Worm (Caenorhabditis elegans) whole organism, L4 larva: ENCODE results near the gene M70.5.
A peak's percentile ranks its signal among the peaks of the same experiment; 100 is the strongest.

ENCODE experiments used
- D1046.2 ChIP-seq: fragments of 200-800 bp; sonication (Bioruptor generic); IDR thresholded peaks from 2 replicates; pipeline ENCODE4 v1.3.6; 2022; ENCODE audit warnings: missing genetic modification characterization, missing compliant biosample characterization
- F10B5.3 ChIP-seq: sonication (generic microtip); optimal IDR thresholded peaks from 2 replicates; lab custom pipeline; 2016; ENCODE audit warnings: mild to moderate bottlenecking, missing genetic modification characterization, missing compliant biosample characterization
- F26F4.8 ChIP-seq: fragments of 200-800 bp; sonication (Bioruptor generic); conservative IDR thresholded peaks from 2 replicates; pipeline ENCODE4 v1.3.6; 2022; ENCODE audit warnings: missing genetic modification characterization, missing compliant biosample characterization
- F37D6.2 ChIP-seq: sonication (generic microtip); optimal IDR thresholded peaks from 2 replicates; lab custom pipeline; 2016; ENCODE audit warnings: mild to moderate bottlenecking, missing genetic modification characterization, missing compliant biosample characterization
- T26A8.4 ChIP-seq: fragments of 200-800 bp; sonication (Bioruptor generic); IDR thresholded peaks from 2 replicates; pipeline ENCODE4 v1.3.6; 2022; ENCODE audit warnings: missing genetic modification characterization, missing compliant biosample characterization
- Y105C5A.15 ChIP-seq: fragments of 200-800 bp; sonication (Bioruptor generic); IDR thresholded peaks from 2 replicates; pipeline ENCODE4 v1.3.6; 2022; ENCODE audit warnings: missing genetic modification characterization, missing compliant biosample characterization
- Y5F2A.4 ChIP-seq: fragments of 200-800 bp; sonication (Bioruptor generic); optimal IDR thresholded peaks from 2 replicates; lab custom pipeline; 2018; ENCODE audit warnings: mild to moderate bottlenecking, missing genetic modification characterization, missing compliant biosample characterization
- Y75B8A.6 ChIP-seq: fragments of 200-800 bp; sonication (Bioruptor generic); IDR thresholded peaks from 2 replicates; pipeline ENCODE4 v1.3.6; 2022; ENCODE audit warnings: missing genetic modification reagents, missing genetic modification characterization, missing compliant biosample characterization
- ZK337.2 ChIP-seq: fragments of 200-800 bp; sonication (Bioruptor generic); IDR thresholded peaks from 2 replicates; pipeline ENCODE4 v1.3.6; 2022; ENCODE audit warnings: missing genetic modification reagents, missing genetic modification characterization, missing compliant biosample characterization
- aly-2 ChIP-seq: sonication (generic microtip); optimal IDR thresholded peaks from 2 replicates; lab custom pipeline; 2018; ENCODE audit warnings: missing biosample characterization, missing genetic modification characterization
- arid-1 ChIP-seq: fragments of 200-800 bp; sonication (Bioruptor generic); conservative IDR thresholded peaks from 2 replicates; pipeline ENCODE4 v1.3.6; 2022; ENCODE audit warnings: missing genetic modification reagents, missing genetic modification characterization, missing compliant biosample characterization
- ceh-32 ChIP-seq: sonication (generic microtip); optimal IDR thresholded peaks from 2 replicates; lab custom pipeline; 2016; ENCODE audit warnings: mild to moderate bottlenecking, missing genetic modification characterization, missing compliant biosample characterization; ENCODE audit not compliant: poor library complexity
- ceh-62 ChIP-seq: sonication (generic microtip); optimal IDR thresholded peaks from 2 replicates; lab custom pipeline; 2017; ENCODE audit warnings: missing biosample characterization, missing genetic modification characterization
- ces-1 ChIP-seq: fragments of 150-350 bp; sonication (generic microtip); optimal IDR thresholded peaks from 4 replicates; lab custom pipeline; 2014; ENCODE audit warnings: missing biosample characterization, missing genetic modification reagents, missing genetic modification characterization
- ctbp-1 ChIP-seq: fragments of 200-800 bp; sonication (Bioruptor generic); IDR thresholded peaks from 2 replicates; pipeline ENCODE4 v1.3.6; 2022; ENCODE audit warnings: missing genetic modification reagents, missing genetic modification characterization, missing compliant biosample characterization
- daf-12 ChIP-seq: fragments of 150-350 bp; optimal IDR thresholded peaks from 2 replicates; lab custom pipeline; 2014; ENCODE audit warnings: missing biosample characterization, missing genetic modification reagents, missing genetic modification characterization
- daf-8 ChIP-seq: fragments of 200-800 bp; sonication (Bioruptor generic); IDR thresholded peaks from 2 replicates; pipeline ENCODE4 v1.3.6; 2022; ENCODE audit warnings: missing genetic modification characterization, missing compliant biosample characterization
- dmd-9 ChIP-seq: fragments of 200-800 bp; sonication (Bioruptor generic); IDR thresholded peaks from 2 replicates; pipeline ENCODE4 v1.3.6; 2022; ENCODE audit warnings: missing genetic modification reagents, missing genetic modification characterization, missing compliant biosample characterization
- dpl-1 ChIP-seq: fragments of 150-350 bp; optimal IDR thresholded peaks from 2 replicates; lab custom pipeline; 2014; ENCODE audit warnings: missing biosample characterization, missing genetic modification reagents, missing genetic modification characterization
- dve-1 ChIP-seq: sonication (generic microtip); optimal IDR thresholded peaks from 2 replicates; lab custom pipeline; 2017; ENCODE audit warnings: antibody characterized with exemption, mild to moderate bottlenecking, missing genetic modification characterization, missing compliant biosample characterization; ENCODE audit not compliant: insufficient read depth
- fkh-10 ChIP-seq: fragments of 150-350 bp; optimal IDR thresholded peaks from 2 replicates; lab custom pipeline; 2014; ENCODE audit warnings: missing biosample characterization, missing genetic modification reagents, missing genetic modification characterization
- gei-8 ChIP-seq: fragments of 200-800 bp; sonication (Bioruptor generic); optimal IDR thresholded peaks from 2 replicates; lab custom pipeline; 2018; ENCODE audit warnings: mild to moderate bottlenecking, missing genetic modification characterization, missing compliant biosample characterization
- hif-1 ChIP-seq, 2 experiments: sonication (generic microtip); optimal IDR thresholded peaks; 2 replicates each; lab custom pipeline; 2016 to 2017; ENCODE audit warnings: missing compliant biosample characterization in 2 of 2, missing genetic modification characterization in 2 of 2, missing genetic modification reagents in 2 of 2, missing genotype in 2 of 2, mild to moderate bottlenecking in 1 of 2
- hmg-1.1 ChIP-seq: fragments of 200-800 bp; sonication (Bioruptor generic); IDR thresholded peaks from 2 replicates; pipeline ENCODE4 v1.3.6; 2022; ENCODE audit warnings: missing genetic modification reagents, missing genetic modification characterization, missing compliant biosample characterization
- jun-1 ChIP-seq: fragments of 150-350 bp; optimal IDR thresholded peaks from 2 replicates; lab custom pipeline; 2014; ENCODE audit warnings: missing biosample characterization, missing genetic modification reagents, missing genetic modification characterization
- lin-1 ChIP-seq: fragments of 200-800 bp; sonication (Bioruptor generic); IDR thresholded peaks from 2 replicates; pipeline ENCODE4 v1.3.6; 2022; ENCODE audit warnings: missing genetic modification reagents, missing genetic modification characterization, missing compliant biosample characterization
- lin-13 ChIP-seq: fragments of 150-350 bp; optimal IDR thresholded peaks from 2 replicates; lab custom pipeline; 2014; ENCODE audit warnings: missing biosample characterization, missing genetic modification reagents, missing genetic modification characterization
- lin-15B ChIP-seq: fragments of 150-350 bp; sonication (generic microtip); optimal IDR thresholded peaks from 3 replicates; lab custom pipeline; 2014; ENCODE audit warnings: missing biosample characterization, missing genetic modification characterization
- lin-38 ChIP-seq: fragments of 200-800 bp; sonication (Bioruptor generic); IDR thresholded peaks from 2 replicates; pipeline ENCODE4 v1.3.6; 2022; ENCODE audit warnings: missing genetic modification reagents, missing genetic modification characterization, missing compliant biosample characterization
- lin-39 ChIP-seq: fragments of 150-350 bp; optimal IDR thresholded peaks from 2 replicates; lab custom pipeline; 2014; ENCODE audit warnings: missing biosample characterization, missing genetic modification reagents, missing genetic modification characterization
- madf-9 ChIP-seq: fragments of 200-800 bp; sonication (Bioruptor generic); conservative IDR thresholded peaks from 2 replicates; pipeline ENCODE4 v1.3.6; 2022; ENCODE audit warnings: missing genetic modification reagents, missing genetic modification characterization, missing compliant biosample characterization
- mdl-1 ChIP-seq, 2 experiments: fragments of 150-350 bp in 1 of 2; sonication (generic microtip) in 1 of 2; optimal IDR thresholded peaks; 2 replicates each; lab custom pipeline; 2014 to 2017; ENCODE audit warnings: missing biosample characterization in 2 of 2, missing genetic modification characterization in 2 of 2
- mep-1 ChIP-seq: fragments of 150-350 bp; sonication (generic microtip); optimal IDR thresholded peaks from 3 replicates; lab custom pipeline; 2014; ENCODE audit warnings: missing biosample characterization, missing genetic modification characterization
- mes-2 ChIP-seq: sonication (generic microtip); optimal IDR thresholded peaks from 2 replicates; lab custom pipeline; 2016; ENCODE audit warnings: missing genotype, mild to moderate bottlenecking, missing genetic modification characterization, missing compliant biosample characterization; ENCODE audit not compliant: poor library complexity, severe bottlenecking
- mxl-2 ChIP-seq: fragments of 200-800 bp; sonication (Bioruptor generic); conservative IDR thresholded peaks from 2 replicates; pipeline ENCODE4 v1.3.6; 2022; ENCODE audit warnings: missing genetic modification reagents, missing genetic modification characterization, missing compliant biosample characterization
- nhr-10 ChIP-seq: fragments of 150-350 bp; optimal IDR thresholded peaks from 2 replicates; lab custom pipeline; 2014; ENCODE audit warnings: missing biosample characterization, missing genetic modification characterization
- nhr-111 ChIP-seq: fragments of 200-800 bp; sonication (Bioruptor generic); optimal IDR thresholded peaks from 2 replicates; lab custom pipeline; 2018; ENCODE audit warnings: mild to moderate bottlenecking, missing genetic modification characterization, missing compliant biosample characterization
- nhr-42 ChIP-seq: fragments of 200-800 bp; sonication (Bioruptor generic); IDR thresholded peaks from 2 replicates; pipeline ENCODE4 v1.3.6; 2022; ENCODE audit warnings: missing genetic modification characterization, missing compliant biosample characterization
- nhr-6 ChIP-seq: fragments of 150-350 bp; optimal IDR thresholded peaks from 2 replicates; lab custom pipeline; 2014; ENCODE audit warnings: missing biosample characterization, missing genetic modification characterization
- pqm-1 ChIP-seq: sonication (generic microtip); optimal IDR thresholded peaks from 2 replicates; lab custom pipeline; 2017; ENCODE audit warnings: missing biosample characterization, missing genetic modification characterization
- sdz-12 ChIP-seq: fragments of 200-800 bp; sonication (Bioruptor generic); optimal IDR thresholded peaks from 2 replicates; lab custom pipeline; 2018; ENCODE audit warnings: mild to moderate bottlenecking, missing genetic modification characterization, missing compliant biosample characterization
- set-16 ChIP-seq: fragments of 200-800 bp; sonication (Bioruptor generic); IDR thresholded peaks from 2 replicates; pipeline ENCODE4 v1.3.6; 2022; ENCODE audit warnings: missing genetic modification reagents, missing genetic modification characterization, missing compliant biosample characterization
- spr-1 ChIP-seq: sonication (generic microtip); optimal IDR thresholded peaks from 2 replicates; lab custom pipeline; 2016; ENCODE audit warnings: mild to moderate bottlenecking, missing genetic modification characterization, missing compliant biosample characterization
- tra-1 ChIP-seq: fragments of 200-800 bp; sonication (Bioruptor generic); IDR thresholded peaks from 2 replicates; pipeline ENCODE4 v1.3.6; 2022; ENCODE audit warnings: missing genetic modification reagents, missing genetic modification characterization, missing compliant biosample characterization
- unc-39 ChIP-seq: sonication (generic microtip); optimal IDR thresholded peaks from 2 replicates; lab custom pipeline; 2017; ENCODE audit warnings: missing biosample characterization, missing genetic modification characterization
- unc-62 ChIP-seq, 3 experiments: fragments of 150-350 bp in 1 of 3; sonication (generic microtip); optimal IDR thresholded peaks in 2 of 3; peaks in 1 of 3; 1 replicate in 1 of 3; 2 replicates in 2 of 3; lab custom pipeline; 2014 to 2017; ENCODE audit warnings: missing biosample characterization in 3 of 3, missing genetic modification characterization in 3 of 3, missing genetic modification reagents in 3 of 3, missing genotype in 1 of 3
- vab-7 ChIP-seq: fragments of 200-800 bp; sonication (Bioruptor generic); IDR thresholded peaks from 2 replicates; pipeline ENCODE4 v1.3.6; 2022; ENCODE audit warnings: missing genetic modification reagents, missing genetic modification characterization, missing compliant biosample characterization
- zag-1 ChIP-seq: fragments of 150-350 bp; optimal IDR thresholded peaks from 2 replicates; lab custom pipeline; 2014; ENCODE audit warnings: missing biosample characterization, missing genetic modification characterization
- zip-11 ChIP-seq: fragments of 200-800 bp; sonication (Bioruptor generic); IDR thresholded peaks from 2 replicates; pipeline ENCODE4 v1.3.6; 2022; ENCODE audit warnings: missing genetic modification characterization, missing compliant biosample characterization
- zip-2 ChIP-seq: fragments of 150-350 bp; optimal IDR thresholded peaks from 2 replicates; lab custom pipeline; 2014; ENCODE audit warnings: missing biosample characterization, missing genetic modification characterization
- ztf-11 ChIP-seq: fragments of 150-350 bp; optimal IDR thresholded peaks from 2 replicates; lab custom pipeline; 2014; ENCODE audit warnings: missing biosample characterization, missing genetic modification characterization

The M70.5 gene

DNA sequence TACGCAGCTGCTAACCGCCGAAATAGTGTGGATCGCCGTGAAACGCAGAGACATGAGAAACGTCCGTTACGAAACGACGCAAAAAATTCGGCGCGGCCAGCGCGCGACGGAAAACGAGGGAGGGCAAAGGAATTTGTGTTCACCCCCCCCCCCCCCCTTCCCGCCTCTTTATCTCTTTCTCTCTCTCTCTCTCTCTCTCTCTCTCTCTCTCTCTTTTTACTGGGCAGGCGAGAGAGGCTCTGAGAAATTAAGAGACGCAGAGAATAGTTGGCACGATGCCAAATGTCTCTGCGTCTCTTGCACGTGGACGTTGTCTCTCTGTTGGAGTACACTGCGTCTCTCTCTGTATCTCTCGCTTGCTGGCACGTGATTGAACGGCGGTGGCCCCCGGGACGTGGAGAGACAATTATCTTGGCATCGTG lies 56.1 kb downstream of the M70.5 start (continued):
- peak; percentile 100 for TF ChIP-seq set-16 (GFP tag; lab: Robert Waterston, UW)
- TF ChIP-seq pqm-1 (tag; lab: Kevin White, UChicago), result no peak
- peak; percentile 86 for TF ChIP-seq Y5F2A.4 (GFP tag; lab: Kevin White, UChicago)
- peak; percentile 95 for TF ChIP-seq mep-1 (tag; lab: Kevin White, UChicago)
- TF ChIP-seq Y75B8A.6 (GFP tag; lab: Robert Waterston, UW), result peak; percentile 66; the same call in 1 of the 2 replicates
- TF ChIP-seq zip-11 (GFP tag; lab: Robert Waterston, UW), result no peak
- TF ChIP-seq T26A8.4, result peak; percentile 97
- no peak for TF ChIP-seq lin-15B
- no peak for TF ChIP-seq ceh-62 (tag; lab: Kevin White, UChicago)
- no peak for TF ChIP-seq Y105C5A.15 (GFP tag; lab: Robert Waterston, UW)
- TF ChIP-seq D1046.2 (GFP tag; lab: Robert Waterston, UW), result no peak
- peak; percentile 97 for TF ChIP-seq hmg-1.1 (GFP tag; lab: Robert Waterston, UW)
- TF ChIP-seq nhr-42 (GFP tag; lab: Robert Waterston, UW), result peak; percentile 88
- TF ChIP-seq dve-1 (tag; lab: Kevin White, UChicago), result peak; percentile 97
- TF ChIP-seq unc-39 (tag; lab: Kevin White, UChicago), result no peak
- TF ChIP-seq sdz-12 (GFP tag; lab: Kevin White, UChicago), result peak; percentile 43
- peak; percentile 91 for TF ChIP-seq nhr-6 (tag; lab: Kevin White, UChicago)
- peak; percentile 98 for TF ChIP-seq tra-1
- TF ChIP-seq nhr-111 (GFP tag; lab: Kevin White, UChicago), result no peak
- TF ChIP-seq daf-12, result no peak
- TF ChIP-seq lin-38 (GFP tag; lab: Robert Waterston, UW), result peak; percentile 86
- TF ChIP-seq lin-13 (GFP tag; lab: Kevin White, UChicago), result peak; percentile 92
- peak; percentile 90 for TF ChIP-seq jun-1
- no peak for TF ChIP-seq ztf-11 (tag; lab: Kevin White, UChicago)
- TF ChIP-seq ZK337.2 (GFP tag; lab: Robert Waterston, UW), result no peak; the same call in 1 of the 2 replicates
- peak; percentile 82 for TF ChIP-seq ceh-32 (tag; lab: Kevin White, UChicago)
- peak; percentile 94 for TF ChIP-seq F37D6.2 (tag; lab: Kevin White, UChicago)
- TF ChIP-seq mes-2 (tag; lab: Kevin White, UChicago), result peak; percentile 80
- TF ChIP-seq dmd-9 (GFP tag; lab: Robert Waterston, UW), result peak; percentile 60; the same call in 1 of the 2 replicates
- peak; percentile 75 for TF ChIP-seq dpl-1
- no peak for TF ChIP-seq lin-39 (tag; lab: Kevin White, UChicago)
- peak; percentile 95 for TF ChIP-seq spr-1 (tag; lab: Kevin White, UChicago)
- TF ChIP-seq fkh-10 (GFP tag; lab: Kevin White, UChicago), result peak; percentile 88
- peak; percentile 72; the same call in 1 of the 2 replicates for TF ChIP-seq arid-1 (GFP tag; lab: Robert Waterston, UW)
- TF ChIP-seq zag-1, result no peak
- peak; percentile 88 for TF ChIP-seq F10B5.3 (tag; lab: Kevin White, UChicago)
- peak; percentile 92 for TF ChIP-seq ctbp-1 (GFP tag; lab: Robert Waterston, UW)
- no peak for TF ChIP-seq daf-8 (GFP tag; lab: Robert Waterston, UW)
- TF ChIP-seq aly-2, result no peak
- peak; percentile 94 for TF ChIP-seq lin-1
- peak; percentile 63 for TF ChIP-seq vab-7
- no peak for TF ChIP-seq ces-1 (GFP tag; lab: Kevin White, UChicago)
- TF ChIP-seq unc-62 (GFP tag; optimal IDR thresholded peaks at IDR 0.05 in 1 of 2; lab: Kevin White, UChicago), result peak in 1 of 2 experiments; percentile 99
- no peak for TF ChIP-seq unc-62 (tag; optimal IDR thresholded peaks at IDR 0.05; lab: Kevin White, UChicago)
- TF ChIP-seq F26F4.8 (GFP tag; lab: Robert Waterston, UW), result no peak
- peak; percentile 92 for TF ChIP-seq madf-9 (GFP tag; lab: Robert Waterston, UW)
- TF ChIP-seq hif-1 (tag; optimal IDR thresholded peaks at IDR 0.05; lab: Kevin White, UChicago), result peak; percentile 82 to 97
- peak; percentile 90 for TF ChIP-seq mxl-2 (GFP tag; lab: Robert Waterston, UW)
- no peak for TF ChIP-seq zip-2 (tag; lab: Kevin White, UChicago)
- TF ChIP-seq nhr-10, result peak; percentile 78
- TF ChIP-seq mdl-1 (tag; optimal IDR thresholded peaks at IDR 0.05; lab: Kevin White, UChicago), result peak; percentile 98 to 99
- TF ChIP-seq gei-8 (GFP tag; lab: Kevin White, UChicago), result peak; percentile 99
